Worm (Caenorhabditis elegans) whole organism, young adult: Measurements from ENCODE around the gene R151.8.

Experiments used
- D2030.7 ChIP-seq: fragments of 200-800 bp; sonication (Bioruptor generic); IDR thresholded peaks from 2 replicates; pipeline ENCODE4 v1.3.6; 2022; ENCODE audit warnings: missing genetic modification reagents, missing genetic modification characterization, missing compliant biosample characterization
- attf-6 ChIP-seq: fragments of 200-800 bp; sonication (Bioruptor generic); IDR thresholded peaks from 2 replicates; pipeline ENCODE4 v1.3.6; 2022; ENCODE audit warnings: missing genetic modification reagents, missing genetic modification characterization, missing compliant biosample characterization
- ekl-4 ChIP-seq: fragments of 200-800 bp; sonication (Bioruptor generic); IDR thresholded peaks from 2 replicates; pipeline ENCODE4 v1.3.6; 2022; ENCODE audit warnings: missing genetic modification reagents, missing genetic modification characterization, missing compliant biosample characterization
- ets-4 ChIP-seq: fragments of 200-800 bp; sonication (Bioruptor generic); optimal IDR thresholded peaks from 2 replicates; lab custom pipeline; 2018; ENCODE audit warnings: mild to moderate bottlenecking, missing genetic modification characterization, missing compliant biosample characterization
- lir-1 ChIP-seq: fragments of 200-800 bp; sonication (Bioruptor generic); conservative IDR thresholded peaks from 2 replicates; pipeline ENCODE4 v1.3.6; 2022; ENCODE audit warnings: missing genetic modification reagents, missing genetic modification characterization, missing compliant biosample characterization
- madf-10 ChIP-seq: sonication (generic microtip); optimal IDR thresholded peaks from 2 replicates; lab custom pipeline; 2016; ENCODE audit warnings: mild to moderate bottlenecking, missing genetic modification characterization, missing compliant biosample characterization
- mes-4 ChIP-seq: sonication (generic microtip); optimal IDR thresholded peaks from 2 replicates; lab custom pipeline; 2016; ENCODE audit warnings: missing genotype, missing genetic modification characterization, missing compliant biosample characterization
- rpc-1 ChIP-seq, 2 experiments: fragments of 150-350 bp in 1 of 2; sonication (generic microtip) in 1 of 2; optimal IDR thresholded peaks; 2 replicates each; lab custom pipeline; 2014 to 2018; ENCODE audit warnings: missing biosample characterization in 1 of 2, missing genetic modification characterization in 1 of 2, missing genetic modification reagents in 1 of 2, missing genotype in 1 of 2
- sptf-2 ChIP-seq: fragments of 200-800 bp; sonication (Bioruptor generic); optimal IDR thresholded peaks from 2 replicates; lab custom pipeline; 2018; ENCODE audit warnings: mild to moderate bottlenecking, missing genetic modification characterization, missing compliant biosample characterization
- ztf-26 ChIP-seq: sonication (generic microtip); optimal IDR thresholded peaks from 2 replicates; lab custom pipeline; 2017; ENCODE audit warnings: missing genetic modification characterization, missing compliant biosample characterization

- TF ChIP-seq attf-6 (GFP tag; lab: Robert Waterston, UW), result no peak
- no peak for TF ChIP-seq madf-10 (tag; lab: Kevin White, UChicago)
- TF ChIP-seq D2030.7 (GFP tag; lab: Robert Waterston, UW), result no peak
- TF ChIP-seq mes-4 (tag; lab: Kevin White, UChicago), result no peak
- no peak for TF ChIP-seq ekl-4
- no peak for TF ChIP-seq sptf-2 (GFP tag; lab: Kevin White, UChicago)
- no peak for TF ChIP-seq rpc-1 (optimal IDR thresholded peaks at IDR 0.05; lab: Kevin White, UChicago)
- TF ChIP-seq rpc-1 (tag; optimal IDR thresholded peaks at IDR 0.05; lab: Kevin White, UChicago), result no peak
- TF ChIP-seq ztf-26 (tag; lab: Kevin White, UChicago), result no peak
- TF ChIP-seq lir-1, result no peak
- no peak for TF ChIP-seq ets-4
Measured at ce11 chrIII:7195325-7195724, 34.3 kb downstream of the R151.8 start, which contains the start of gene F37C12.18.
